Worm (Caenorhabditis elegans) whole organism, L1 larva: ENCODE results near the gene F07C6.2.
A peak's percentile ranks its signal among the peaks of the same experiment; 100 is the strongest.

Experiments
- C04F5.9 ChIP-seq: sonication (generic microtip); optimal IDR thresholded peaks from 2 replicates; lab custom pipeline; 2016; ENCODE audit warnings: missing genetic modification characterization, missing compliant biosample characterization
- C16A3.4 ChIP-seq: fragments of 150-350 bp; optimal IDR thresholded peaks from 2 replicates; lab custom pipeline; 2014; ENCODE audit warnings: missing biosample characterization, missing genetic modification characterization
- F16B12.6 ChIP-seq: fragments of 150-350 bp; optimal IDR thresholded peaks from 2 replicates; lab custom pipeline; 2014; ENCODE audit warnings: missing biosample characterization, missing genetic modification characterization
- aha-1 ChIP-seq: fragments of 150-350 bp; optimal IDR thresholded peaks from 2 replicates; lab custom pipeline; 2014; ENCODE audit warnings: missing biosample characterization, missing genetic modification characterization
- alr-1 ChIP-seq: fragments of 200-800 bp; sonication (Bioruptor generic); optimal IDR thresholded peaks from 2 replicates; lab custom pipeline; 2018; ENCODE audit warnings: borderline replicate concordance, mild to moderate bottlenecking, missing genetic modification characterization, missing compliant biosample characterization
- ceh-82 ChIP-seq, 3 experiments: fragments of 150-350 bp in 1 of 3; sonication (generic microtip) in 2 of 3; optimal IDR thresholded peaks; 2 replicates each; lab custom pipeline; 2014 to 2017; ENCODE audit warnings: missing biosample characterization in 3 of 3, missing genetic modification characterization in 3 of 3
- ceh-88 ChIP-seq: fragments of 200-800 bp; sonication (Bioruptor generic); IDR thresholded peaks from 2 replicates; pipeline ENCODE4 v1.3.6; 2022; ENCODE audit warnings: missing genetic modification characterization, missing compliant biosample characterization
- ceh-90 ChIP-seq: sonication (generic microtip); optimal IDR thresholded peaks from 2 replicates; lab custom pipeline; 2016; ENCODE audit warnings: missing genetic modification characterization, missing compliant biosample characterization
- dpl-1 ChIP-seq, 3 experiments: fragments of 150-350 bp in 2 of 3; sonication (generic microtip) in 1 of 3; optimal IDR thresholded peaks; 2 replicates each; lab custom pipeline; 2014 to 2017; ENCODE audit warnings: missing biosample characterization in 3 of 3, missing genetic modification characterization in 3 of 3, missing genetic modification reagents in 3 of 3
- efl-1 ChIP-seq, 4 experiments: fragments of 150-350 bp; optimal IDR thresholded peaks in 3 of 4; peaks in 1 of 4; 1 replicate in 1 of 4; 2 replicates in 3 of 4; lab custom pipeline; 2014; ENCODE audit warnings: missing biosample characterization in 2 of 4, missing genetic modification characterization in 2 of 4, missing genetic modification reagents in 2 of 4
- efl-3 ChIP-seq: fragments of 200-800 bp; sonication (Bioruptor generic); optimal IDR thresholded peaks from 2 replicates; lab custom pipeline; 2018; ENCODE audit warnings: mild to moderate bottlenecking, missing genetic modification characterization, missing compliant biosample characterization
- elt-2 ChIP-seq: sonication (generic microtip); optimal IDR thresholded peaks from 2 replicates; lab custom pipeline; 2016; ENCODE audit warnings: missing genetic modification characterization, mild to moderate bottlenecking, inconsistent platforms, missing compliant biosample characterization, missing genetic modification reagents
- elt-3 ChIP-seq, 6 experiments: fragments of 150-350 bp in 1 of 6; sonication (generic microtip); optimal IDR thresholded peaks; 2 replicates each; lab custom pipeline; 2017 to 2018; ENCODE audit warnings: missing biosample characterization in 6 of 6, missing genetic modification characterization in 6 of 6, inconsistent platforms in 1 of 6
- fkh-10 ChIP-seq: sonication (generic microtip); optimal IDR thresholded peaks from 2 replicates; lab custom pipeline; 2017; ENCODE audit warnings: missing biosample characterization, missing genetic modification reagents, missing genetic modification characterization
- fkh-4 ChIP-seq: sonication (generic microtip); optimal IDR thresholded peaks from 2 replicates; lab custom pipeline; 2016; ENCODE audit warnings: missing compliant biosample characterization, missing genetic modification characterization, borderline replicate concordance
- fos-1 ChIP-seq: fragments of 150-350 bp; optimal IDR thresholded peaks from 2 replicates; lab custom pipeline; 2014; ENCODE audit warnings: missing biosample characterization, missing genetic modification characterization
- grh-1 ChIP-seq: fragments of 200-800 bp; sonication (Bioruptor generic); IDR thresholded peaks from 2 replicates; pipeline ENCODE4 v1.3.6; 2022; ENCODE audit warnings: missing genetic modification reagents, missing genetic modification characterization, missing compliant biosample characterization
- hpl-2 ChIP-seq: fragments of 150-350 bp; optimal IDR thresholded peaks from 2 replicates; lab custom pipeline; 2014; ENCODE audit warnings: missing biosample characterization, missing genetic modification reagents, missing genetic modification characterization
- irx-1 ChIP-seq: sonication (generic microtip); optimal IDR thresholded peaks from 2 replicates; lab custom pipeline; 2016; ENCODE audit warnings: missing genetic modification characterization, missing compliant biosample characterization
- jun-1 ChIP-seq: fragments of 150-350 bp; optimal IDR thresholded peaks from 2 replicates; lab custom pipeline; 2014; ENCODE audit warnings: missing biosample characterization, missing genetic modification reagents, missing genetic modification characterization
- lin-14 ChIP-seq: fragments of 200-800 bp; sonication (Bioruptor generic); optimal IDR thresholded peaks from 2 replicates; lab custom pipeline; 2018; ENCODE audit warnings: mild to moderate bottlenecking, missing genetic modification characterization, moderate library complexity, missing compliant biosample characterization
- lin-35 ChIP-seq, 2 experiments: fragments of 150-350 bp; optimal IDR thresholded peaks; 2 replicates each; lab custom pipeline; 2014; ENCODE audit warnings: missing biosample characterization in 2 of 2, missing genetic modification characterization in 2 of 2, missing genetic modification reagents in 2 of 2
- lir-3 ChIP-seq: sonication (generic microtip); optimal IDR thresholded peaks from 2 replicates; lab custom pipeline; 2016; ENCODE audit warnings: mild to moderate bottlenecking, missing genetic modification characterization, moderate library complexity, missing compliant biosample characterization; ENCODE audit not compliant: poor library complexity
- lsy-2 ChIP-seq, 2 experiments: fragments of 150-350 bp; optimal IDR thresholded peaks; 2 replicates each; lab custom pipeline; 2014; ENCODE audit warnings: missing biosample characterization in 2 of 2, missing genetic modification characterization in 2 of 2
- nhr-19 ChIP-seq: fragments of 200-800 bp; sonication (Bioruptor generic); conservative IDR thresholded peaks from 2 replicates; pipeline ENCODE4 v1.3.6; 2022; ENCODE audit warnings: missing genetic modification characterization, missing compliant biosample characterization
- nhr-28 ChIP-seq: fragments of 150-350 bp; optimal IDR thresholded peaks from 2 replicates; lab custom pipeline; 2014; ENCODE audit warnings: missing biosample characterization, missing genetic modification characterization
- nhr-47 ChIP-seq: sonication (generic microtip); optimal IDR thresholded peaks from 2 replicates; lab custom pipeline; 2016; ENCODE audit warnings: mild to moderate bottlenecking, missing genetic modification characterization, moderate library complexity, missing compliant biosample characterization
- nhr-90 ChIP-seq: sonication (generic microtip); optimal IDR thresholded peaks from 2 replicates; lab custom pipeline; 2016; ENCODE audit warnings: mild to moderate bottlenecking, missing genetic modification characterization, missing compliant biosample characterization; ENCODE audit not compliant: poor library complexity
- snu-23 ChIP-seq: sonication (generic microtip); optimal IDR thresholded peaks from 2 replicates; lab custom pipeline; 2016; ENCODE audit warnings: missing genetic modification characterization, missing compliant biosample characterization
- sox-4 ChIP-seq: sonication (generic microtip); optimal IDR thresholded peaks from 2 replicates; lab custom pipeline; 2016; ENCODE audit warnings: missing genetic modification characterization, missing compliant biosample characterization
- unc-30 ChIP-seq: sonication (generic microtip); optimal IDR thresholded peaks from 2 replicates; lab custom pipeline; 2017; ENCODE audit warnings: missing biosample characterization, missing genetic modification characterization
- unc-98 ChIP-seq: fragments of 200-800 bp; sonication (Bioruptor generic); IDR thresholded peaks from 2 replicates; pipeline ENCODE4 v1.3.6; 2022; ENCODE audit warnings: missing genetic modification characterization, missing compliant biosample characterization
- xbp-1 ChIP-seq: sonication (generic microtip); optimal IDR thresholded peaks from 2 replicates; lab custom pipeline; 2016; ENCODE audit warnings: missing genetic modification characterization, missing compliant biosample characterization
- zag-1 ChIP-seq: fragments of 150-350 bp; optimal IDR thresholded peaks from 2 replicates; lab custom pipeline; 2014; ENCODE audit warnings: missing biosample characterization, missing genetic modification characterization
- ztf-11 ChIP-seq, 2 experiments: sonication (generic microtip); optimal IDR thresholded peaks; 2 replicates each; lab custom pipeline; 2016 to 2017; ENCODE audit warnings: missing genetic modification characterization in 2 of 2, missing biosample characterization in 1 of 2, missing compliant biosample characterization in 1 of 2

F07C6.2 gene

DNA sequence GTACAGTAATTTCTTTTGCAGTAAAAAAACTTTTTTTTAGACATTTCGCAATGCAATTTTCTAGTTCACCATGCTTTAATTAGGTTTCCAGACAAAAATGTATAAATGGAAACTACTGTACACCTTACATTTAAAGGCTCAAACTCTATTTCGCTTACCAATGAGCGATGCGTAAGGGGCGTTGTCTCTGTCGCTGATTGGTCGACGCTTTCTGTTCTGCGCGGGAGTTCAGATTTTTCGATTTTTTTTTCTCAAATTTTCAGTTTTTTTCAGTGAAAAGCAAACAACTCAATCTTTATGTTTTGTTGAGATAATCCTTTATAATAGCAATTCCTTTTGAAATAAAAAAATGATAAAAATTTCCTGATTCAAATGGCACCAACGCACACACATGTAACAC, 36.8 kb upstream of the F07C6.2 start:
- TF ChIP-seq zag-1 (tag; lab: Kevin White, UChicago), result no peak
- no peak for TF ChIP-seq ceh-82 (tag; optimal IDR thresholded peaks at IDR 0.05; lab: Kevin White, UChicago)
- TF ChIP-seq unc-98 (GFP tag; lab: Robert Waterston, UW), result no peak
- no peak for TF ChIP-seq ceh-90
- TF ChIP-seq irx-1 (tag; lab: Kevin White, UChicago), result no peak
- no peak for TF ChIP-seq aha-1 (tag; lab: Kevin White, UChicago)
- TF ChIP-seq dpl-1 (GFP tag; optimal IDR thresholded peaks at IDR 0.05; lab: Kevin White, UChicago), result peak in 1 of 3 experiments; percentile 9
- no peak for TF ChIP-seq alr-1 (tag; lab: Kevin White, UChicago)

DNA sequence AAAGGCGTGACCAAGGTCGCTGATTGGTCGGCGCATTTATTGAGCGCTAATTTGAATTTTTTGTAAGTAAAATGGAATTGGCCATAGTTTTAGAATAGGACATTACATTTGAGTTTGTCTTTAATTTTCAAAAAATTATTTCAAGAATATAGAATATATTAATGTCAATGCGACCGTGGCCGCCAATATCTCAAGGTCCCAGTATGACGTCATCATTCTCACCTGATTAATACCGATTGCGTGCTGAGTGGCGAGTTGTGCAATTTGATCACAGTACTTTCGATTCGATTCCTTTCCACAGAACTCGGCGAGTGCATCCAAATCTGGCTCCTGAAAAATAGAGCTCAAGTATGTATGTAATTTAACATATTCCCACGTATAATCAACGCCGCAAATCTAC, 35.3 kb upstream of the F07C6.2 start:
- no peak for TF ChIP-seq efl-1 (optimal IDR thresholded peaks at IDR 0.05; lab: Kevin White, UChicago)
- TF ChIP-seq efl-1 (GFP tag; optimal IDR thresholded peaks at IDR 0.05 in 1 of 2; lab: Kevin White, UChicago), result peak in 1 of 2 experiments; percentile 75
- no peak for TF ChIP-seq lin-35 (GFP tag; optimal IDR thresholded peaks at IDR 0.05; lab: Kevin White, UChicago)

DNA sequence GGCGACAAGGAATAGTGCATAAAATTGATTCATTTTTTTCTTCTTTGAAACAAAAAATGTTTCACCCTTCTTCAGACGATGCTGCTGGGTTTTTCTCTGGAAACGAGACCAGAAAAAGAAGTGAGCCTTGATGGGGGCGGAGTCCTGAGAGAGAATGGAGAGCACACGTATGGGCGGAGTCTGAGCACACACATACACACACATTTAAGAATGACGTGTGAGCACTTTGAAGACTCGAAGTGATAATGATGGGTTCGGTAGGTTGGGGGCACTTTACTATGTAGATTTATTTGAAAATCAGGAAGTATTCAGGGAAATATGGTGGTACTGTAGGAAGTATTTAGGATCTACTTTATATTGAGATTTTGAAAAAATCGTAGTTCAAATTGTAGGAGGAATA, 33.5 kb upstream of the F07C6.2 start, which contains the start of gene flp-9:
flp-9 (minus strand) TSS at position 101 of the 400 bp plus-strand sequence.
- TF ChIP-seq unc-30 (tag; lab: Kevin White, UChicago) (no peak), ztf-11 (tag; optimal IDR thresholded peaks at IDR 0.05; lab: Kevin White, UChicago) (no peak), nhr-90 (tag; lab: Kevin White, UChicago) (no peak), hpl-2 (GFP tag; lab: Kevin White, UChicago) (no peak), grh-1 (GFP tag; lab: Robert Waterston, UW) (no peak), fos-1 (no peak), nhr-28 (no peak), ceh-88 (GFP tag; lab: Robert Waterston, UW) (no peak), elt-3 (tag; optimal IDR thresholded peaks at IDR 0.05; lab: Kevin White, UChicago) (no peak), xbp-1 (no peak), C04F5.9 (tag; lab: Kevin White, UChicago) (no peak), nhr-19 (GFP tag; lab: Robert Waterston, UW) (no peak), lir-3 (tag; lab: Kevin White, UChicago) (no peak), sox-4 (tag; lab: Kevin White, UChicago) (no peak), lin-14 (GFP tag; lab: Kevin White, UChicago) (no peak), nhr-47 (tag; lab: Kevin White, UChicago) (no peak), snu-23 (GFP tag; lab: Kevin White, UChicago) (no peak), fkh-4 (tag; lab: Kevin White, UChicago) (no peak), efl-3 (no peak)

DNA sequence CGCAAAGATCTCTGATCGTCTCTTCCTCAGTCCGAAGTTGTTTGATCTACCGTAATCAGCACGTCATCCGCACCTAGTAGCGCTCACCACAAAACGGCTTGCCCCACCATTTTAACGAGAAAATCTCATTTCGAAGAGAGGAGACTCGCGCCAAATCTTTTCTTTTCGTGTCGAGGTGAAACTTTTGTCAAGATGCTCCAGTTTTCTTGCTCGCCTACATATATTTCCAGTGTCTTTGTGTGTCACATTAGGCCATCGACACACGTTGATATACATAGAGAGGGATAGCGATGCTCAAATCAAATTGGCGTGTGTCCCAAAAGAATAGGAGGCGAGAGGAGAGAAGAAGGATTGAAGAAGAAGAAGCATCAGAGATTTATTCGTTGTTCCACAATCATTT, 28.2 kb upstream of the F07C6.2 start:
- no peak for TF ChIP-seq nhr-19 (GFP tag; lab: Robert Waterston, UW)
- no peak for TF ChIP-seq ceh-82 (tag; optimal IDR thresholded peaks at IDR 0.05; lab: Kevin White, UChicago)
- no peak for TF ChIP-seq F16B12.6 (tag; lab: Kevin White, UChicago)
- TF ChIP-seq lsy-2 (tag; optimal IDR thresholded peaks at IDR 0.05; lab: Kevin White, UChicago), result peak in 1 of 2 experiments; percentile 16
- TF ChIP-seq unc-98 (GFP tag; lab: Robert Waterston, UW), result no peak
- TF ChIP-seq C16A3.4 (tag; lab: Kevin White, UChicago), result no peak
- peak; percentile 87 for TF ChIP-seq fkh-10 (GFP tag; lab: Kevin White, UChicago)
- TF ChIP-seq hpl-2 (GFP tag; lab: Kevin White, UChicago), result no peak
- no peak for TF ChIP-seq fos-1
- peak; percentile 78 for TF ChIP-seq lin-14 (GFP tag; lab: Kevin White, UChicago)

DNA sequence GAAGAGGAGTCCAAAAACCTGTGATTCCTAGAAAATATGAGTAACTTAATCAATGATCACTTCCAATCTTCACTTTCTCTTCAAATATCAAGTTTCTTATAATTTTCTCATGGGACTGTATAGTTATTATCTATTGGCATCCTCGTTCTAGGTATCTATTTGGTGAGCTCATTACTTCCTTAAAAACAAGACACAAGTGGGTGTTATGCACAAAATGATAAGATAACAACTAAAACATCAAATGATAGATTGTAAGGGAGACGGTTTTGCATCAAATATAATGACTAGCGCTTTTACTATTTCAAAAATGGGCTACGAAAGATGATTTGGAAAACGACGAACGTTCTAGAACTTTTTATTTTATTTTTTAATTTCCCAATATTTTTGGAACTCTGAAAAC, 25.9 kb upstream of the F07C6.2 start, which contains the start of gene ZK897.10:
ZK897.10 (plus strand) TSS at position 285 of the 400 bp plus-strand sequence.
- TF ChIP-seq elt-2 (tag; lab: Kevin White, UChicago), result peak; percentile 53
- TF ChIP-seq jun-1, result peak; percentile 34
- no peak for TF ChIP-seq irx-1 (tag; lab: Kevin White, UChicago)
